Fruit fly (Drosophila melanogaster) whole organism, adult: ENCODE results near the gene E2f1.
A peak's percentile ranks its signal among the peaks of the same experiment; 100 is the strongest.

Experiments
- CG11617 ChIP-seq: fragments of 200-800 bp; sonication (Bioruptor generic); optimal IDR thresholded peaks from 2 replicates; lab custom pipeline; 2017; ENCODE audit warnings: mild to moderate bottlenecking, missing biosample characterization, missing genetic modification reagents, missing genetic modification characterization
- CG12768 ChIP-seq: fragments of 200-800 bp; sonication (Bioruptor generic); optimal IDR thresholded peaks from 2 replicates; lab custom pipeline; 2017; ENCODE audit warnings: missing biosample characterization, missing genetic modification characterization, mild to moderate bottlenecking, moderate library complexity, missing genetic modification reagents
- CG14711 ChIP-seq: fragments of 200-800 bp; sonication (Bioruptor generic); optimal IDR thresholded peaks from 2 replicates; lab custom pipeline; 2018; ENCODE audit warnings: missing biosample characterization, mild to moderate bottlenecking, missing genetic modification characterization, moderate library complexity
- CG1620 ChIP-seq: fragments of 200-800 bp; sonication (Bioruptor generic); optimal IDR thresholded peaks from 2 replicates; lab custom pipeline; 2016; ENCODE audit warnings: missing biosample characterization, missing genetic modification characterization
- CG33017 ChIP-seq: fragments of 200-800 bp; sonication (Bioruptor generic); optimal IDR thresholded peaks from 2 replicates; lab custom pipeline; 2018; ENCODE audit warnings: missing biosample characterization, mild to moderate bottlenecking, missing genetic modification characterization, moderate library complexity
- CG5204 ChIP-seq: fragments of 200-800 bp; sonication (Bioruptor generic); optimal IDR thresholded peaks from 2 replicates; lab custom pipeline; 2016; ENCODE audit warnings: missing biosample characterization, missing genetic modification characterization
- CG7045 ChIP-seq: fragments of 200-800 bp; sonication (Bioruptor generic); optimal IDR thresholded peaks from 2 replicates; lab custom pipeline; 2017; ENCODE audit warnings: missing biosample characterization, mild to moderate bottlenecking, missing genetic modification characterization
- CG7101 ChIP-seq: fragments of 200-800 bp; sonication (Bioruptor generic); optimal IDR thresholded peaks from 2 replicates; lab custom pipeline; 2018; ENCODE audit warnings: missing biosample characterization, mild to moderate bottlenecking, missing genetic modification characterization, moderate library complexity
- Clk ChIP-seq: fragments of 200-800 bp; sonication (Bioruptor generic); optimal IDR thresholded peaks from 2 replicates; lab custom pipeline; 2017; ENCODE audit warnings: missing biosample characterization, missing genetic modification characterization
- Crg-1 ChIP-seq: fragments of 200-800 bp; sonication (Bioruptor generic); optimal IDR thresholded peaks from 2 replicates; lab custom pipeline; 2016; ENCODE audit warnings: missing biosample characterization, missing genetic modification characterization
- Hr96 ChIP-seq: fragments of 200-800 bp; sonication (Bioruptor generic); optimal IDR thresholded peaks from 2 replicates; lab custom pipeline; 2016; ENCODE audit warnings: missing biosample characterization, missing genetic modification characterization
- Mnt ChIP-seq: fragments of 200-800 bp; sonication (Bioruptor generic); optimal IDR thresholded peaks from 2 replicates; lab custom pipeline; 2016; ENCODE audit warnings: missing biosample characterization, mild to moderate bottlenecking, missing genetic modification characterization
- bab1 ChIP-seq: fragments of 200-800 bp; sonication (Bioruptor generic); optimal IDR thresholded peaks from 3 replicates; lab custom pipeline; 2019; ENCODE audit warnings: missing biosample characterization, mild to moderate bottlenecking, missing genetic modification characterization, moderate library complexity
- cic ChIP-seq: fragments of 200-800 bp; sonication (Bioruptor generic); optimal IDR thresholded peaks from 2 replicates; lab custom pipeline; 2017; ENCODE audit warnings: missing biosample characterization, mild to moderate bottlenecking, missing genetic modification characterization, moderate library complexity
- cnc ChIP-seq, 2 experiments: fragments of >200 bp; optimal IDR thresholded peaks; 2 replicates each; lab custom pipeline; 2017
- kay ChIP-seq: fragments of 200-800 bp; sonication (Bioruptor generic); peaks from one replicate; lab custom pipeline; 2016; ENCODE audit warnings: missing biosample characterization, missing genetic modification characterization, borderline replicate concordance
- ovo ChIP-seq: fragments of 200-800 bp; sonication (Bioruptor generic); optimal IDR thresholded peaks from 2 replicates; lab custom pipeline; 2016; ENCODE audit warnings: missing biosample characterization, missing genetic modification characterization
- pad ChIP-seq: fragments of 200-800 bp; sonication (Bioruptor generic); optimal IDR thresholded peaks from 3 replicates; lab custom pipeline; 2017; ENCODE audit warnings: missing biosample characterization, missing genetic modification characterization, mild to moderate bottlenecking, moderate library complexity, missing genetic modification reagents
- tj ChIP-seq: fragments of 200-800 bp; sonication (Bioruptor generic); optimal IDR thresholded peaks from 3 replicates; lab custom pipeline; 2017; ENCODE audit warnings: missing biosample characterization, mild to moderate bottlenecking, missing genetic modification characterization, moderate library complexity
- toe ChIP-seq: fragments of 200-800 bp; sonication (Bioruptor generic); optimal IDR thresholded peaks from 2 replicates; lab custom pipeline; 2016; ENCODE audit warnings: missing biosample characterization, missing genetic modification characterization

E2f1 gene

DNA sequence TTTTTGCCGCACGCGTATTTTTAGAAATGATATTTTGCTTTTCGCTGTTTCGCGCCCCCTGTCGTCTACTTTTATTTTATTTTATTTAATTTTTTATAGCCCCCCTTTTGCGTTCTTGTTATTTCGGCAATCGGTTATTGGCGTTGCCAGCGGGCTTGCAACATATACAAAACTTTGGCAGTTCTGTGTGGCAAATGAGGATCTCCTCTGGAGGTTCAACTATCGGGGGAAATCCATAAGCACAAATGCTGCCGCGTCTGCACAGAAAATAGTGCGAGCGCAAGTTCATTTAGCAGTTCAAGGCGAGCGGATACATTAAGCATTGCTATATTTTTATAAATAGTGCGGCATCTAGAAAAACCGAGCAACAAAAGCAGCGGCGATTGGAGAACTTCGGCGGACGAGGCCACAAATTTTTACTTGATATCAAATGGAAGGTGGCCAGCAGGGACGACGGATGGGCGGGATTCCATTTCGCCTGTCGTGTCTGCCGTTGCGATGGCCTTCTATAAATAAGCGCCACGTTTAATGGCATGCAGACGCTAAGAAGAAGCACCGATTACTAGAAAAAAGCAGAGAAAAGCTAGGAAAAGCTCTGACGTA, 36.2 kb downstream of the E2f1 start:
- no peak for TF ChIP-seq pad (GFP tag; lab: Kevin White, UChicago)
- peak; percentile 1 for TF ChIP-seq tj (GFP tag; lab: Kevin White, UChicago)

DNA sequence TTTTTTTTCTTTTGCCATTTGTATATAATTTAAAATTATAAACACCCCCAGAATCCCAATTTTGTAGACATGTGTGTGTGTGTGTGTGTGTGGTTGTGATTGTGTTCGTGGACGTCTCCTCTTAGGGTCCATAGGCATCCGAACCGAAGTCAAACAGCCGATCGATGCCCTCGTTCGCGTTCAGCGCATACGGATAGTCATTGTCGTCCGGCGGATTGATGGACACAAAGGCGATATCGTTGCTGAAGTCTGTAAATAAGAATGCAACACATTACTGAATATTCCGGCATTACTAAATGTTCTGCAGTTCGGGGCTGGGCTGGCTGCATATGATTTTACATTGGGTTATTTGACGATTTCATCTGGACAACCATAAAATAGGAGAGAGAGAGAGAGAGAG, 39.2 kb downstream of the E2f1 start:
- TF ChIP-seq CG14711 (tag; lab: Kevin White, UChicago) (no peak), Clk (GFP tag; lab: Kevin White, UChicago) (no peak), pad (GFP tag; lab: Kevin White, UChicago) (no peak), CG33017 (tag; lab: Kevin White, UChicago) (no peak), bab1 (GFP tag; lab: Kevin White, UChicago) (no peak), cic (GFP tag; lab: Kevin White, UChicago) (no peak), cnc (optimal IDR thresholded peaks at IDR 0.05; lab: Kevin White, UChicago) (no peak), CG7101 (tag; lab: Kevin White, UChicago) (no peak), ovo (GFP tag; lab: Kevin White, UChicago) (no peak), CG1620 (no peak), Crg-1 (GFP tag; lab: Kevin White, UChicago) (no peak), Mnt (GFP tag; lab: Kevin White, UChicago) (no peak), CG7045 (GFP tag; lab: Kevin White, UChicago) (no peak), CG11617 (GFP tag; lab: Kevin White, UChicago) (no peak), toe (GFP tag; lab: Kevin White, UChicago) (no peak), kay (GFP tag; lab: Kevin White, UChicago) (no peak), CG12768 (GFP tag; lab: Kevin White, UChicago) (no peak), CG5204 (no peak)

dm6 chr3R:21619745-21620144, 40.9 kb downstream of the E2f1 start:
- TF ChIP-seq Hr96 (GFP tag; lab: Kevin White, UChicago): no peak
- peak; percentile 80 for TF ChIP-seq kay (GFP tag; lab: Kevin White, UChicago)

DNA sequence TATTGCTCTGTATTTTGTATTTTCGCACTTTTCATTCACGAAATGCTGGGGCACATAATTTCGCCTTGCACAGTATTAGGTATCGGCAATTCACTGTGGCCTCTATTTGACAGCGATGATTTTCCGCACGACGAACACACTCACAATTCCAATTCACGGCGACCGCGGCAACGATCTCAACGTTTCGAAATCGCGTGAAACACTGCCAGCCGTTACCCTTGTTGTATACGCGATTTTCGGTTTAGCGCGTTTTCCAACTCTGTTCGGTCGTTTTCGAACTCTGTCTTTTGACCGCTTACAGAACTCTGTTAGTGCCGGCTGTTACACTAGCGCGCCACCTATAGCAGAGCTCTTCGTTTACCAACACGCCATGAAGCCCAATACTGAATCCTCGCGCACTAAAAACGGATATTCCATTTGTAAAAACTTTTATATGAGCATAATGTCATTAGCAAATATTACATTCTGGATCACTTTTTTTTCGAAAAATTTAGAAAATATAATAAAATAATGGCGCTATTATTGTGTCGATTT, 41.5 kb downstream of the E2f1 start, which contains the start of gene InR:
TSS of gene InR (minus strand) at position 205 of the 534 bp plus-strand sequence.
- TF ChIP-seq CG1620 (peak; percentile 94), cnc (optimal IDR thresholded peaks at IDR 0.05; lab: Kevin White, UChicago) (no peak), toe (GFP tag; lab: Kevin White, UChicago) (peak; percentile 82), pad (GFP tag; lab: Kevin White, UChicago) (peak; percentile 77), bab1 (GFP tag; lab: Kevin White, UChicago) (peak; percentile 70), Hr96 (GFP tag; lab: Kevin White, UChicago) (peak; percentile 90), CG5204 (peak; percentile 73), CG14711 (tag; lab: Kevin White, UChicago) (peak; percentile 57), CG11617 (GFP tag; lab: Kevin White, UChicago) (peak; percentile 53), CG7045 (GFP tag; lab: Kevin White, UChicago) (peak; percentile 75), kay (GFP tag; lab: Kevin White, UChicago) (no peak), tj (GFP tag; lab: Kevin White, UChicago) (peak; percentile 44), CG33017 (tag; lab: Kevin White, UChicago) (peak; percentile 52), CG7101 (tag; lab: Kevin White, UChicago) (peak; percentile 86), CG12768 (GFP tag; lab: Kevin White, UChicago) (peak; percentile 86), ovo (GFP tag; lab: Kevin White, UChicago) (peak; percentile 89), cic (GFP tag; lab: Kevin White, UChicago) (peak; percentile 85), Mnt (GFP tag; lab: Kevin White, UChicago) (peak; percentile 93), Clk (GFP tag; lab: Kevin White, UChicago) (peak; percentile 61), Crg-1 (GFP tag; lab: Kevin White, UChicago) (peak; percentile 95)

- TF ChIP-seq CG1620 (no peak), pad (GFP tag; lab: Kevin White, UChicago) (peak; percentile 14), Clk (GFP tag; lab: Kevin White, UChicago) (no peak), CG7045 (GFP tag; lab: Kevin White, UChicago) (no peak), cic (GFP tag; lab: Kevin White, UChicago) (peak; percentile 94), tj (GFP tag; lab: Kevin White, UChicago) (peak; percentile 67), cnc (optimal IDR thresholded peaks at IDR 0.05; lab: Kevin White, UChicago) (no peak), Crg-1 (GFP tag; lab: Kevin White, UChicago) (no peak), CG14711 (tag; lab: Kevin White, UChicago) (no peak)
Measured at dm6 chr3R:21618299-21619116, 42.2 kb downstream of the E2f1 start.
